Worm (Caenorhabditis elegans) whole organism, L3 larva: ENCODE measurements around the gene Y15E3A.5.
A peak's percentile ranks its signal among the peaks of the same experiment; 100 is the strongest.

Experiments used
- R02D3.7 ChIP-seq: fragments of 150-350 bp; optimal IDR thresholded peaks from 2 replicates; lab custom pipeline; 2014; ENCODE audit warnings: missing biosample characterization, missing genetic modification characterization
- aly-2 ChIP-seq: fragments of 150-350 bp; optimal IDR thresholded peaks from 2 replicates; lab custom pipeline; 2014; ENCODE audit warnings: missing biosample characterization, missing genetic modification characterization
- ceh-16 ChIP-seq: sonication (generic microtip); optimal IDR thresholded peaks from 2 replicates; lab custom pipeline; 2017; ENCODE audit warnings: missing biosample characterization, missing genetic modification characterization
- ceh-28 ChIP-seq: fragments of 150-350 bp; optimal IDR thresholded peaks from 2 replicates; lab custom pipeline; 2014; ENCODE audit warnings: missing biosample characterization, missing genetic modification reagents, missing genetic modification characterization
- ceh-82 ChIP-seq: fragments of 150-350 bp; optimal IDR thresholded peaks from 2 replicates; lab custom pipeline; 2014; ENCODE audit warnings: missing biosample characterization, missing genetic modification characterization
- ceh-9 ChIP-seq: sonication (generic microtip); optimal IDR thresholded peaks from 2 replicates; lab custom pipeline; 2018; ENCODE audit warnings: missing biosample characterization, missing genetic modification characterization
- egl-27 ChIP-seq: sonication (generic microtip); optimal IDR thresholded peaks from 4 replicates; lab custom pipeline; 2017; ENCODE audit warnings: missing biosample characterization, missing genetic modification reagents, missing genetic modification characterization
- elt-1 ChIP-seq: fragments of 150-350 bp; optimal IDR thresholded peaks from 2 replicates; lab custom pipeline; 2014; ENCODE audit warnings: missing biosample characterization, missing genetic modification characterization
- elt-2 ChIP-seq: sonication (generic microtip); optimal IDR thresholded peaks from 2 replicates; lab custom pipeline; 2016; ENCODE audit warnings: missing genetic modification reagents, mild to moderate bottlenecking, missing genetic modification characterization, missing compliant biosample characterization
- elt-3 ChIP-seq, 3 experiments: fragments of 150-350 bp in 1 of 3; sonication (generic microtip) in 2 of 3; optimal IDR thresholded peaks; 2 replicates in 2 of 3; 4 replicates in 1 of 3; lab custom pipeline; 2014 to 2017; ENCODE audit warnings: missing biosample characterization in 3 of 3, missing genetic modification characterization in 3 of 3
- eor-1 ChIP-seq, 2 experiments: fragments of 150-350 bp; optimal IDR thresholded peaks; 2 replicates each; lab custom pipeline; 2014 to 2018; ENCODE audit warnings: missing biosample characterization in 2 of 2, missing genetic modification characterization in 2 of 2
- fkh-10 ChIP-seq: sonication (generic microtip); optimal IDR thresholded peaks from 2 replicates; lab custom pipeline; 2017; ENCODE audit warnings: missing biosample characterization, missing genetic modification reagents, missing genetic modification characterization
- fkh-2 ChIP-seq: fragments of 150-350 bp; optimal IDR thresholded peaks from 2 replicates; lab custom pipeline; 2014; ENCODE audit warnings: missing biosample characterization, missing genetic modification reagents, missing genetic modification characterization
- fos-1 ChIP-seq: fragments of 150-350 bp; optimal IDR thresholded peaks from 2 replicates; lab custom pipeline; 2014; ENCODE audit warnings: missing biosample characterization, missing genetic modification characterization
- hmg-11 ChIP-seq: sonication (generic microtip); optimal IDR thresholded peaks from 2 replicates; lab custom pipeline; 2016; ENCODE audit warnings: missing genetic modification characterization, missing compliant biosample characterization
- jun-1 ChIP-seq: fragments of 150-350 bp; optimal IDR thresholded peaks from 2 replicates; lab custom pipeline; 2014; ENCODE audit warnings: missing biosample characterization, missing genetic modification reagents, missing genetic modification characterization
- lin-15B ChIP-seq: fragments of 150-350 bp; optimal IDR thresholded peaks from 2 replicates; lab custom pipeline; 2014; ENCODE audit warnings: missing biosample characterization, missing genetic modification characterization
- lin-39 ChIP-seq: fragments of 150-350 bp; optimal IDR thresholded peaks from 2 replicates; lab custom pipeline; 2018; ENCODE audit warnings: missing biosample characterization, missing genetic modification reagents, missing genetic modification characterization
- lsy-12 ChIP-seq: sonication (generic microtip); optimal IDR thresholded peaks from 2 replicates; lab custom pipeline; 2016; ENCODE audit warnings: mild to moderate bottlenecking, missing genetic modification characterization, missing compliant biosample characterization
- mdl-1 ChIP-seq: fragments of 150-350 bp; optimal IDR thresholded peaks from 2 replicates; lab custom pipeline; 2014; ENCODE audit warnings: missing biosample characterization, missing genetic modification characterization
- mml-1 ChIP-seq: fragments of 150-350 bp; sonication (generic microtip); optimal IDR thresholded peaks from 3 replicates; lab custom pipeline; 2014; ENCODE audit warnings: missing biosample characterization, missing genetic modification characterization
- nfya-1 ChIP-seq: sonication (generic microtip); optimal IDR thresholded peaks from 2 replicates; lab custom pipeline; 2017; ENCODE audit warnings: missing genetic modification characterization, mild to moderate bottlenecking, missing compliant biosample characterization, antibody characterized with exemption, moderate library complexity; ENCODE audit not compliant: insufficient read depth
- nhr-11 ChIP-seq: fragments of 150-350 bp; optimal IDR thresholded peaks from 2 replicates; lab custom pipeline; 2014; ENCODE audit warnings: missing biosample characterization, missing genetic modification characterization
- nhr-23 ChIP-seq: fragments of 150-350 bp; optimal IDR thresholded peaks from 2 replicates; lab custom pipeline; 2014; ENCODE audit warnings: missing biosample characterization, missing genetic modification reagents, missing genetic modification characterization
- nhr-28 ChIP-seq: fragments of 150-350 bp; optimal IDR thresholded peaks from 2 replicates; lab custom pipeline; 2014; ENCODE audit warnings: missing biosample characterization, missing genetic modification characterization
- nhr-43 ChIP-seq: sonication (generic microtip); optimal IDR thresholded peaks from 2 replicates; lab custom pipeline; 2016; ENCODE audit warnings: mild to moderate bottlenecking, missing genetic modification characterization, missing compliant biosample characterization; ENCODE audit not compliant: poor library complexity, severe bottlenecking
- nhr-77 ChIP-seq: fragments of 150-350 bp; optimal IDR thresholded peaks from 2 replicates; lab custom pipeline; 2014; ENCODE audit warnings: missing biosample characterization, missing genetic modification characterization
- pqm-1 ChIP-seq: fragments of 150-350 bp; optimal IDR thresholded peaks from 2 replicates; lab custom pipeline; 2017; ENCODE audit warnings: missing biosample characterization, missing genetic modification characterization, inconsistent platforms
- skn-1 ChIP-seq: fragments of 150-350 bp; optimal IDR thresholded peaks from 2 replicates; lab custom pipeline; 2014; ENCODE audit warnings: missing biosample characterization, missing genetic modification characterization
- snpc-4 ChIP-seq: fragments of 150-350 bp; optimal IDR thresholded peaks from 2 replicates; lab custom pipeline; 2014; ENCODE audit warnings: missing biosample characterization, missing genetic modification characterization
- tbx-2 ChIP-seq: sonication (generic microtip); optimal IDR thresholded peaks from 2 replicates; lab custom pipeline; 2016; ENCODE audit warnings: mild to moderate bottlenecking, missing genetic modification characterization, missing compliant biosample characterization
- unc-62 ChIP-seq: fragments of 150-350 bp; sonication (generic microtip); optimal IDR thresholded peaks from 4 replicates; lab custom pipeline; 2014; ENCODE audit warnings: missing biosample characterization, missing genetic modification reagents, missing genetic modification characterization
- zag-1 ChIP-seq: fragments of 150-350 bp; optimal IDR thresholded peaks from 2 replicates; lab custom pipeline; 2014; ENCODE audit warnings: missing biosample characterization, missing genetic modification characterization
- ztf-11 ChIP-seq: fragments of 150-350 bp; optimal IDR thresholded peaks from 2 replicates; lab custom pipeline; 2014; ENCODE audit warnings: missing biosample characterization, missing genetic modification characterization
- ztf-4 ChIP-seq: fragments of 150-350 bp; optimal IDR thresholded peaks from 2 replicates; lab custom pipeline; 2014; ENCODE audit warnings: missing biosample characterization, missing genetic modification characterization

The Y15E3A.5 gene

DNA sequence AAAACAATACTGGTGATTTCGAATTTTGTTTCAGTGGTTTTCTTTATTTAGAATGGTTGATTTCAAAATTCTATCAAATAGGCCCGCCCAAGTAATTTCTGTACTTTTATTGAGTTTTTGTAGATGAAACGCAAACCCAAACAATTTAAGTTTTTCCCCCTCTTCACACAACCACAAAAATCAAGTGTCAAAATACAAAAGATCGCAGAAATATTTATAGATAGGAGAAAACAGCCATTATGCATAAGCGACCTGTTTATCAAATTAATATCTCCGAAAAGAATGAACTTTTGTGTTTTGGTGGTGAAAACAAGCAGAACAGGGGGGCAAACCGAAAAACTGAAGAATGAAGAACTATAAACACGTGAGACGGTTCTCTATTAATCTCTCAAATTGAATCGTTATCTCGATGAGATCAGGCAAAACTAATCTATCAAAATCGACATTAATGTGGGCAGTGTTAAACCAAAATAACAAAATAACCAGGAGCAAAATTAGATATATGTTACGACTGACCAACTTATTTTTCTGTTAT is 43.8 kb downstream of the Y15E3A.5 start:
- no peak for TF ChIP-seq lin-15B (tag; lab: Kevin White, UChicago)
- no peak for TF ChIP-seq fos-1
- TF ChIP-seq elt-3 (tag; optimal IDR thresholded peaks at IDR 0.05; lab: Kevin White, UChicago) = no peak
- TF ChIP-seq nhr-43 (tag; lab: Kevin White, UChicago) = peak; percentile 41
- TF ChIP-seq fkh-10 = no peak
- no peak for TF ChIP-seq aly-2
- no peak for TF ChIP-seq R02D3.7
- TF ChIP-seq egl-27 (tag; lab: Kevin White, UChicago) = no peak
- no peak for TF ChIP-seq skn-1
- peak; percentile 28 for TF ChIP-seq nhr-23 (tag; lab: Kevin White, UChicago)
- TF ChIP-seq elt-1 (tag; lab: Kevin White, UChicago) = peak; percentile 50
- TF ChIP-seq pqm-1 (tag; lab: Kevin White, UChicago) = no peak
- TF ChIP-seq nhr-77 (tag; lab: Kevin White, UChicago) = no peak

DNA sequence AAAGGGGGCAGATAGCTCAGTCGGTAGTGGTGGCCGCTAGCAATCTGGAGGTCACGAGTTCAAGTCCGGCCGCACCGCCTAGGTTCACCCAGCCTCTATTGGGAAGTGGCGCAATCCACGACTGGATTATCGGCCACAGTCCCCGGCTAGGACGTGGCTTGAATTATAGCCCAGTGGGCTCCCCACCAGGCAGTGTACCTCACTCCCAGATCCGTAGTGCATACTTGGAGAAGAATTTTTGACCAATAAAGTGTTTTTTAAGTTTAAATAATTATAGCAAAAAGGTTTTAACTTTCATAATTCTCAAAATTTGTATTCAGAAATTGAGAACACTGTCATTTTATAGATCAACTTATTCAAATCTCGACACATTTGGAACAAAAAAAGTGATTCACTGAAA is 45.0 kb downstream of the Y15E3A.5 start:
- no peak for TF ChIP-seq jun-1 (tag; lab: Kevin White, UChicago)
- TF ChIP-seq ztf-4 (tag; lab: Kevin White, UChicago) = no peak
- no peak for TF ChIP-seq nhr-77 (tag; lab: Kevin White, UChicago)
- TF ChIP-seq egl-27 (tag; lab: Kevin White, UChicago) = no peak
- no peak for TF ChIP-seq snpc-4
- TF ChIP-seq eor-1 (tag; optimal IDR thresholded peaks at IDR 0.05; lab: Kevin White, UChicago) = no peak
- no peak for TF ChIP-seq unc-62 (GFP tag; lab: Kevin White, UChicago)
- TF ChIP-seq R02D3.7 = no peak
- no peak for TF ChIP-seq pqm-1 (tag; lab: Kevin White, UChicago)
- no peak for TF ChIP-seq ztf-11 (tag; lab: Kevin White, UChicago)
- TF ChIP-seq aly-2 = no peak
- no peak for TF ChIP-seq elt-2
- no peak for TF ChIP-seq nhr-43 (tag; lab: Kevin White, UChicago)

DNA sequence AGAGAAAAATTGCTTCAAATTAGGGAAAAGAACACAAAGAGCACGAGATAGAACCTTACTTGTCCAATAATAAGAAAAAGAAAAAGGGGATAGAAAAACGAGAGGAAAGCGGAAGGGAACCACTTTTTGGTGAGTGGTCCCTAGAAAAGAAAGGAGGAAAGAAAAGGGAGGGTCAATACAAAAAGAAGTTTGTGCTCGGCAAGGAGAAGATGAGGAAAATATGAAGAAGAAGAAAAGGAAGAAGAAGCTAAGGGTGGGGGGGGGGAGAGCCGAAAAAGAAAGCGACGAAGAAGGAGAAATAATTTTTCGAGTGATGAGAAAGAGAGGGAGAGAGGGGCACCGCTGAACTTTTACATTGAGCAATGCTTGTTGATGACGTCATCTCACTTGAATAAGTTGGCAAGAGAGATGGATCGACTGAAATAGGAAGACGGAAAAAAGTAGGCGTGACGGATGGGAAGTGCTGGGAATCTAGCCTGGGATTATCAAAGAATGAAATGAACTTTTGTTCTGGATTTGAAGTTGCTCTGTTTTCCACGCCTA is 45.5 kb downstream of the Y15E3A.5 start:
- TF ChIP-seq mdl-1 (tag; lab: Kevin White, UChicago) (no peak), ceh-28 (tag; lab: Kevin White, UChicago) (peak; percentile 25), snpc-4 (peak; percentile 22), fkh-10 (peak; percentile 74), tbx-2 (tag; lab: Kevin White, UChicago) (peak; percentile 49), unc-62 (GFP tag; lab: Kevin White, UChicago) (peak; percentile 39), ceh-9 (tag; lab: Kevin White, UChicago) (no peak), nfya-1 (tag; lab: Kevin White, UChicago) (peak; percentile 40), zag-1 (tag; lab: Kevin White, UChicago) (peak; percentile 31), lin-39 (tag; lab: Kevin White, UChicago) (peak; percentile 72), hmg-11 (tag; lab: Kevin White, UChicago) (peak; percentile 55)

DNA sequence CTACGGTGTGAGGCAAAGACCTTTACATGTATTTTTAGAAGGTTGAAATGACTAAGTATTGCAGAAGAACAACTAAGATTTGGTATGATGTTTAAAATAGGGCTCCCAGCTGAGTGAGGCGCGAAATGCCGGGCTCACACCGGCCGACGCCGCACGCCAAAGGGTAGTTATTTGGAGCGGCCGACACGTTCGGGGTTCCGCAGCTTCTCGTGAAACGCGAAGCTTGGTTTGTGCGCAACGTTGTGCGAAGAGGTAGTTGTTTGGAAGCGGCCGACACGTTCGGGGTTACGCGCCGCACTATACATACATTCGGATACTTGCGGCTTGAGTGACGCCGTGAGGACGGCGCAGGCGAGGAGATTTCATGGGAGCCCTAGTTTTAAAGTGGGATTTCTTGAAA is 47.9 kb downstream of the Y15E3A.5 start:
- TF ChIP-seq fkh-2 (tag; lab: Kevin White, UChicago) = no peak
- no peak for TF ChIP-seq mml-1 (tag; lab: Kevin White, UChicago)
- peak; percentile 28 for TF ChIP-seq snpc-4
- TF ChIP-seq lin-15B (tag; lab: Kevin White, UChicago) = no peak
- TF ChIP-seq fkh-10 = no peak
- no peak for TF ChIP-seq lsy-12
- no peak for TF ChIP-seq ceh-16 (tag; lab: Kevin White, UChicago)

DNA sequence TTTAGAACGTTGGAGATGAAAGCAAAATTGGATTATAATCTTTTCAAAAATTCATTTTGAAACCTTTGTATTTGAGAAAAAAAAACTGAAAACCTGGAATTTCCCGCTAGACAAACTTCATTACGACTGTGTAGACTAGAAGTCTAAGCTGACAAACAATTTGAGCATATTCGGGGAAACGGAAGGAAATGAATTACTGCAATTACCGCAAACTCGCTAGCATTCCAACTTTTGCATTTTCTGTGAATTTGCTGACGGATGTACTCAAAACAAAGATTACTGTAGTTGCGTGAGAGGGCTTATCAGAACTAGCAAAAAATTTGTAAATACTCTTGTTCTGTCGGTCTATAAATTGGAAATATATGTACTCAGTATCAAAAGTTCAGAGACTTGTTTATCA is 49.5 kb downstream of the Y15E3A.5 start:
- peak; percentile 79 for TF ChIP-seq nhr-11 (tag; lab: Kevin White, UChicago)
- no peak for TF ChIP-seq nhr-28 (tag; lab: Kevin White, UChicago)
- no peak for TF ChIP-seq ceh-82 (tag; lab: Kevin White, UChicago)
